Fruit fly (Drosophila melanogaster): ENCODE measurements around the gene CG14106.
A peak's percentile ranks its signal among the peaks of the same experiment; 100 is the strongest.

Gene CG14106

DNA sequence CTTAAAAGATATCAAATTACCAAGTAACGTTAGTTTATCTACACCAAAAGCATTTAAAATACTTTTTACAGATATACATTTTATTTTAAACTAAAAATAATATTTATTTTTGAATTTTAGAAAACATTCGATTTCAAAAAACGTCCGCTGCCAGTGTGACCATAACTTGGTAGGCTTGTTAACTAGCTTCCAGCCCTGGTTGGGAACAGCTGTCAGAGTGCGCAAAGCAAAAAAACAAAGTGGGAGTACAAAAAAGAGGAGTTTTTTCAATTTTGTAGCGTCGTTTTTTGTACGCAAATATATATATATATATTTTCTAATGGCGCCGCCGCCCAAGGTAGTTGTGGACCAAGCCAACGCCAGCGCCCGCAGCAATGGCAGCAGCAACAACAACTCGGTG lies 16.9 kb upstream of the CG14106 start, which contains the start of gene cmb (continued):
- TF ChIP-seq tio (GFP tag; optimal IDR thresholded peaks at IDR 0.05) = no peak
- TF ChIP-seq MESR4 (GFP tag; optimal IDR thresholded peaks at IDR 0.05) = peak; percentile 42
- no peak for TF ChIP-seq CG8388 (GFP tag; optimal IDR thresholded peaks at IDR 0.05)
- no peak for TF ChIP-seq Meics (GFP tag; optimal IDR thresholded peaks at IDR 0.05)
- TF ChIP-seq CG13287 (GFP tag; IDR thresholded peaks at IDR 0.05; ENCODE audit: partially characterized antibody) = peak; percentile 38; the same call in 1 of the 2 replicates
- no peak for TF ChIP-seq dpn (GFP tag; optimal IDR thresholded peaks at IDR 0.05)
- TF ChIP-seq crp (GFP tag; optimal IDR thresholded peaks at IDR 0.05) = peak; percentile 61 to 94
- TF ChIP-seq lilli (GFP tag; optimal IDR thresholded peaks at IDR 0.05) = no peak
- peak; percentile 47 for TF ChIP-seq CG2712 (tag; optimal IDR thresholded peaks at IDR 0.05)
- TF ChIP-seq Hmx (GFP tag; optimal IDR thresholded peaks at IDR 0.05) = no peak
- peak; percentile 19 for TF ChIP-seq CG10267 (tag; optimal IDR thresholded peaks at IDR 0.05)
- no peak for TF ChIP-seq cas (GFP tag; IDR thresholded peaks at IDR 0.05)
- TF ChIP-seq CG15073 (GFP tag; optimal IDR thresholded peaks at IDR 0.05) = no peak
- no peak for TF ChIP-seq CG1233 (GFP tag; optimal IDR thresholded peaks at IDR 0.05)
- TF ChIP-seq Dfd (GFP tag; optimal IDR thresholded peaks at IDR 0.05) = no peak
- no peak for TF ChIP-seq ap (GFP tag; IDR thresholded peaks at IDR 0.05)
- TF ChIP-seq emc (GFP tag; optimal IDR thresholded peaks at IDR 0.05) = no peak
- peak; percentile 38 for TF ChIP-seq CG17829 (tag; optimal IDR thresholded peaks at IDR 0.05)
- TF ChIP-seq CG4282 (GFP tag; optimal IDR thresholded peaks at IDR 0.05) = no peak
- no peak for TF ChIP-seq NfI (GFP tag; optimal IDR thresholded peaks at IDR 0.05)
- no peak for TF ChIP-seq dm (GFP tag; optimal IDR thresholded peaks at IDR 0.05)
- TF ChIP-seq Drgx (GFP tag; IDR thresholded peaks at IDR 0.05) = peak; percentile 90
- TF ChIP-seq CG15514 (GFP tag; optimal IDR thresholded peaks at IDR 0.05) = peak; percentile 46
- TF ChIP-seq unc-4 (GFP tag; IDR thresholded peaks at IDR 0.05; ENCODE audit: partially characterized antibody) = no peak
- no peak for TF ChIP-seq sens (GFP tag)
- TF ChIP-seq CG32532 (GFP tag; IDR thresholded peaks at IDR 0.05) = no peak
- TF ChIP-seq CG4360 (GFP tag; IDR thresholded peaks at IDR 0.05) = 0 out of 2 replicates have a peak, but pooled peaks have one; percentile 18
- TF ChIP-seq CG14710 (tag; optimal IDR thresholded peaks at IDR 0.05) = peak; percentile 76
- TF ChIP-seq gro (GFP tag; optimal IDR thresholded peaks at IDR 0.05) = no peak
- TF ChIP-seq MBD-R2 (GFP tag; IDR thresholded peaks at IDR 0.05) = peak; percentile 96
- no peak for TF ChIP-seq CG3163 (GFP tag; optimal IDR thresholded peaks at IDR 0.05)
- no peak for TF ChIP-seq org-1 (GFP tag; optimal IDR thresholded peaks at IDR 0.05)
- TF ChIP-seq E2f2 (GFP tag; IDR thresholded peaks at IDR 0.05) = peak; percentile 83
- TF ChIP-seq CG18262 (tag; optimal IDR thresholded peaks at IDR 0.05) = no peak
- no peak for TF ChIP-seq esg (GFP tag; conservative IDR thresholded peaks at IDR 0.05)
- no peak for TF ChIP-seq CG9437 (GFP tag; optimal IDR thresholded peaks at IDR 0.05)
- no peak for TF ChIP-seq ken (GFP tag; IDR thresholded peaks at IDR 0.05)
- peak; percentile 38; the same call in 1 of the 3 replicates for TF ChIP-seq row (GFP tag; IDR thresholded peaks at IDR 0.05)
- TF ChIP-seq trem (tag; optimal IDR thresholded peaks at IDR 0.05) = peak; percentile 40
- TF ChIP-seq vvl (GFP tag; IDR thresholded peaks at IDR 0.05) = no peak; the same call in 1 of the 2 replicates
- no peak for TF ChIP-seq CG7786 (GFP tag; optimal IDR thresholded peaks at IDR 0.05)
- peak; percentile 43 for TF ChIP-seq CTCF (GFP tag; optimal IDR thresholded peaks at IDR 0.05)
- TF ChIP-seq ewg (GFP tag; optimal IDR thresholded peaks at IDR 0.05) = peak; percentile 60
- TF ChIP-seq Hr78 (GFP tag; optimal IDR thresholded peaks at IDR 0.05) = no peak
- TF ChIP-seq CG15601 (tag; optimal IDR thresholded peaks at IDR 0.05) = no peak
- peak; percentile 68 for TF ChIP-seq CG15479 (GFP tag; optimal IDR thresholded peaks at IDR 0.05)
- TF ChIP-seq CG4730 (GFP tag; IDR thresholded peaks at IDR 0.05) = no peak
- no peak for TF ChIP-seq seq (GFP tag; IDR thresholded peaks at IDR 0.05)
- no peak for TF ChIP-seq CG14050 (GFP tag; IDR thresholded peaks at IDR 0.05)
- TF ChIP-seq Med (GFP tag) = peak; percentile 27
- TF ChIP-seq CG15696 (tag; optimal IDR thresholded peaks at IDR 0.05) = no peak
- no peak; the same call in 2 of the 3 replicates for TF ChIP-seq Opbp (GFP tag; IDR thresholded peaks at IDR 0.05; ENCODE audit: partially characterized antibody)
